Worm (Caenorhabditis elegans): ENCODE results near the gene D1005.5.
"Not testable (repeated sequence)": the region's sequence is repeated elsewhere in the genome, so short reads cannot be mapped to it uniquely, and the experiment has no call there.

Gene D1005.5

ce11 chrX:1445696-1446095 is 27.1 kb downstream of the D1005.5 start:
- TF ChIP-seq cnd-1 (tag; optimal IDR thresholded peaks at IDR 0.05) (no peak), lin-13 (tag; optimal IDR thresholded peaks at IDR 0.05) (no peak), zip-8 (tag; optimal IDR thresholded peaks at IDR 0.05) (no peak), sptf-1 (tag; optimal IDR thresholded peaks at IDR 0.05) (peak; percentile 57)

DNA sequence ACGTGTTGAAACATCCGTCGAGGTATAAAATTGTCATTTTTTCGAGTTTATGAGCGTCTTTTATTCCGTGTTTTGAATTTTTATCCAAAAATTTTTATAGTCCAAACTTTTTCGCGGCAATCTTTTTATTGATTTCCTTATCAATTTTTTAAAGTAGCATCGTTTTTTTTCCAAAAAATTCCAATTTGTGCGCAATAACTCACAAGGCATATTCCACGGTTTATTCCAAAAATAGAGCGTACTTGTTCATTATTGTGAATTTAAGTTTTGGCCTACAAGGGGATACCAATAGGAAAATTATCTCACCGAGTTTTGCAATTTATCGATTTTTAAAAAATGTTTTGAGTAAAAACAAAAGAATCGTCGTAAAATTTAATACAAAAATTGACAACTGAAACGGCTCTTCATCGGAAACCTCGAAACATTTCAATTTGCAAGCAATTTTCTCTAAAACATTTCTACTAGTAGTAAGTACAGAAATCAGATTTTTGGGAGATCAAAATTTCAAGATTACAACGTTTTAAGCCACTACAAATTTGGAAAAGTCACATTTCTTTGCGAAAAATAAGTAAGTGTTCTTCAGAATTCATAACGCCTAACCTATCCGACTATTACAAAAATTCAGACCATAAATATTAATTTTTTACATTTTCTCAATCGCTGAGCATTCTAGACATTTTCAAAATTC is 29.1 kb downstream of the D1005.5 start:
- TF ChIP-seq ces-1 (GFP tag; optimal IDR thresholded peaks at IDR 0.05): peak; percentile 6
- no peak for TF ChIP-seq blmp-1 (tag; optimal IDR thresholded peaks at IDR 0.05)

- no peak for TF ChIP-seq sptf-1 (tag; optimal IDR thresholded peaks at IDR 0.05)
Observed at ce11 chrX:1441602-1442183, 31.1 kb downstream of the D1005.5 start.

ce11 chrX:1440161-1440560 is 32.6 kb downstream of the D1005.5 start, which contains the start of gene sedl-1:
Gene sedl-1 (minus strand): TSS chrX:1440261.
- TF ChIP-seq unc-62 (GFP tag; optimal IDR thresholded peaks at IDR 0.05) (no peak), unc-39 (tag; optimal IDR thresholded peaks at IDR 0.05) (no peak), ceh-43 (GFP tag; optimal IDR thresholded peaks at IDR 0.05) (no peak), lin-32 (GFP tag; optimal IDR thresholded peaks at IDR 0.05) (no peak), drap-1 (GFP tag; optimal IDR thresholded peaks at IDR 0.05) (no peak)

DNA sequence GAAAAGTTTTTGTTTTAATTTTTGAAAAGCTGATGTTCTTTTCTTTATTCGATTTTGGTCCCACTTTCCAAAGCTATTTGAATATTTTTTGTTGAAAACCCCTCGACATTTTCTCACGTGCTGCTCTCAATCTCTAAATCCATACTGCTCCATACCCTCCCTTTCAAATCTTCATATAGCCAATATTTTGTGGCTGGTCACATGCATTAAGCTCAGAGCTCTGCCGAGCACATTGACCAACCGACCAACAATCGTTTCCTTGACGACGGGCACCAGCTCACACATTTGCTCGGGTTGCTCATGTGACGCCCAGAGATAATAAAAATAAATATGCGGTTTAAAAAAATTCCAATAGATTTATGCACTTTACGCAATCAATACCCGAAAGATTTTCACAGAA is 33.9 kb downstream of the D1005.5 start:
- TF ChIP-seq lsy-2 (tag; optimal IDR thresholded peaks at IDR 0.05) (no peak), ceh-43 (GFP tag; optimal IDR thresholded peaks at IDR 0.05) (no peak), snpc-4 (tag; optimal IDR thresholded peaks at IDR 0.05) (no peak), nhr-237 (tag; optimal IDR thresholded peaks at IDR 0.05) (no peak), mab-5 (tag; optimal IDR thresholded peaks at IDR 0.05) (no peak), nhr-28 (tag; optimal IDR thresholded peaks at IDR 0.05) (no peak), mls-2 (tag; optimal IDR thresholded peaks at IDR 0.05) (no peak), hlh-1 (tag; optimal IDR thresholded peaks at IDR 0.05) (no peak), unc-120 (tag; optimal IDR thresholded peaks at IDR 0.05; ENCODE audit: poor library complexity, severe bottlenecking) (no peak), sem-2 (GFP tag; optimal IDR thresholded peaks at IDR 0.05) (no peak)

- TF ChIP-seq ceh-83 (GFP tag; optimal IDR thresholded peaks at IDR 0.05) (no peak), snpc-4 (tag; optimal IDR thresholded peaks at IDR 0.05) (no peak), nhr-76 (tag; optimal IDR thresholded peaks at IDR 0.05) (no peak), pha-4 (tag; optimal IDR thresholded peaks at IDR 0.05) (no peak), ceh-39 (tag; optimal IDR thresholded peaks at IDR 0.05) (no peak), blmp-1 (tag; optimal IDR thresholded peaks at IDR 0.05) (no peak), ces-1 (GFP tag; optimal IDR thresholded peaks at IDR 0.05) (no peak), tbx-8 (GFP tag; optimal IDR thresholded peaks at IDR 0.05) (no peak), nhr-28 (tag; optimal IDR thresholded peaks at IDR 0.05) (no peak), sptf-1 (tag; optimal IDR thresholded peaks at IDR 0.05) (no peak), ztf-11 (tag; optimal IDR thresholded peaks at IDR 0.05) (no peak), unc-39 (tag; optimal IDR thresholded peaks at IDR 0.05) (no peak)
Observed at ce11 chrX:1437097-1437496, 35.7 kb downstream of the D1005.5 start.

- not testable (repeated sequence) for TF ChIP-seq cnd-1, nhr-76, nhr-237 (tag; optimal IDR thresholded peaks at IDR 0.05)
Observed at ce11 chrX:1430707-1431106, 42.1 kb downstream of the D1005.5 start, which contains the start of gene F19G12.1. Gene F19G12.1 (plus strand): TSS chrX:1431007.

DNA sequence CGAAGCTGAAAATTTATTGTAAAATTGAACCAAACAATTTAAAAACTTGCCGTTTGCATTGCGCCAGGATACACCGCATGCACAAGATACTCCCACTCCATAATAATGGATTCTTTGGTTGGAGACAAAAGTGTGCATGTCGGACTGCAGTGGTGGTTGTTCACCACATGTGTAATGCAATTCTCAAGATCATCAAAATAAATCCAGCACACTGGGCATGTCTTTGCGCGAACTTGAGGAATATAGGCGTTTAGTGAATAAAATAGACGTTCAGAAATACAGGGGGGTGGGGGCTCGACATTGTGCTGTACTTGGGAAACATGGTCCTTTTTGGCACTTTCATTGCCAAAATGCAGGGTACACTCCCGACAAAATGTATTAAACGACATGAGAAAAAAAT is 46.4 kb downstream of the D1005.5 start, which contains the start of gene F19G12.11:
TSS of gene F19G12.11 (minus strand) at position 101 of the 400 bp plus-strand sequence.
- no peak for TF ChIP-seq snpc-4 (tag; optimal IDR thresholded peaks at IDR 0.05)
- no peak for TF ChIP-seq lin-32 (GFP tag; optimal IDR thresholded peaks at IDR 0.05)
- no peak for TF ChIP-seq M03D4.4 (tag; optimal IDR thresholded peaks at IDR 0.05)
- no peak for TF ChIP-seq sptf-1 (tag; optimal IDR thresholded peaks at IDR 0.05)
- TF ChIP-seq elt-1 (tag; optimal IDR thresholded peaks at IDR 0.05; ENCODE audit: borderline replicate concordance, insufficient read depth): no peak
- no peak for TF ChIP-seq cnd-1 (tag; optimal IDR thresholded peaks at IDR 0.05)
- TF ChIP-seq ceh-43 (GFP tag; optimal IDR thresholded peaks at IDR 0.05): no peak
- TF ChIP-seq blmp-1 (tag; optimal IDR thresholded peaks at IDR 0.05): no peak
- TF ChIP-seq unc-39 (tag; optimal IDR thresholded peaks at IDR 0.05): no peak
- TF ChIP-seq bed-3 (GFP tag; optimal IDR thresholded peaks at IDR 0.05): no peak
- TF ChIP-seq nhr-28 (tag; optimal IDR thresholded peaks at IDR 0.05): no peak
- TF ChIP-seq sem-2 (GFP tag; optimal IDR thresholded peaks at IDR 0.05): no peak
- TF ChIP-seq ces-1 (GFP tag; optimal IDR thresholded peaks at IDR 0.05): no peak
- no peak for TF ChIP-seq mls-2 (tag; optimal IDR thresholded peaks at IDR 0.05)
- TF ChIP-seq hlh-1 (tag; optimal IDR thresholded peaks at IDR 0.05): no peak
- TF ChIP-seq nhr-76 (tag; optimal IDR thresholded peaks at IDR 0.05): no peak
- TF ChIP-seq mab-5 (tag; optimal IDR thresholded peaks at IDR 0.05): no peak

Measured in whole organism, mixed stage, embryonic.